Fruit fly (Drosophila melanogaster): ENCODE results near the gene CG6481.

CG6481 gene

dm6 chrX:18522395-18523104 is at the start of gene CG6481:
CG6481 (minus strand) TSS chrX:18522445.
- no peak for TF ChIP-seq noc (tag; optimal IDR thresholded peaks at IDR 0.05)

- no peak for TF ChIP-seq noc (tag; optimal IDR thresholded peaks at IDR 0.05)
Observed at dm6 chrX:18565630-18566319, 43.5 kb upstream of the CG6481 start.

- TF ChIP-seq noc (tag; optimal IDR thresholded peaks at IDR 0.05), result no peak
Observed at dm6 chrX:18564984-18565383, 42.7 kb upstream of the CG6481 start.

- no peak for TF ChIP-seq noc (tag; optimal IDR thresholded peaks at IDR 0.05)
Observed at dm6 chrX:18560584-18560983, 38.3 kb upstream of the CG6481 start.

DNA sequence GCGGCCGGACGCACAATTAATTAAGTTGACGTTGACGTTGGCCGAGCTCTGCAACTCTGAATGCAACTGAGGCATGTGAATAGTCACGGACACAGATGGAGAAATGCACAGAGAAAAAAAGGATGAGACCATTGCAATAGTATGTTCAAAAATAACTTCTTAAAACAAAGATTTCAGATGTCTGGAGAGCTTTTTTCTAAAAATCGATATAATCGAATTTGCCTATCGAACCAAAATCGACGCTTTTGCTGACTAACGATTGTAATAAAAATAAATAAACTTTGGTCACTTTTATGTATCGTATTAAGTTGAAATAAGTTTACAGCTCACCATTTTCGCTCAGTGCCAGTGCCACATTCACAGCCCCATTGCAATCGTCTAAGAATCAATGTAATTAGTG is 36.3 kb upstream of the CG6481 start:
- no peak for TF ChIP-seq noc (tag; optimal IDR thresholded peaks at IDR 0.05)

dm6 chrX:18554563-18554962 is 32.3 kb upstream of the CG6481 start:
- TF ChIP-seq noc (tag; optimal IDR thresholded peaks at IDR 0.05), result no peak

dm6 chrX:18552451-18552850 is 30.2 kb upstream of the CG6481 start:
- TF ChIP-seq noc (tag; optimal IDR thresholded peaks at IDR 0.05), result no peak

DNA sequence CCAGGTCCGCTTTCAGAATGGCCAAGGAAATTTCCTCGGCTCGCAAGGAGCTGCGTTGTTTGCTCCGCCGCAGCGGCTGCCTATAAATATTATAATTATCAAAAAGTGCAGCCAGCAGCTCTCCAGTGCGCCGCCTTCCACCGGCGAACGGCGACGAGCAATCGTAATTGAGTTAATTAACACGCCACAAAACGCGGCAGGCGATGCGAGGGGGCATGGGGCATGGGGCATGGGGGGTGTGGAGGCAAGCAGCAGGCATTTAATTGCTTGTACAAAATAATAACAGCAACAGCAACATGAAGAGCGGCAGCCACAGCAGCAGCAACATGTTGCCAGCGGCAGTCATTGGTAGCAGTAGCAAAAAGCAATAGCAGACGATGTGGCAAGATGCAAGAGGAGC is 28.5 kb upstream of the CG6481 start:
- TF ChIP-seq noc (tag; optimal IDR thresholded peaks at IDR 0.05), result no peak

DNA sequence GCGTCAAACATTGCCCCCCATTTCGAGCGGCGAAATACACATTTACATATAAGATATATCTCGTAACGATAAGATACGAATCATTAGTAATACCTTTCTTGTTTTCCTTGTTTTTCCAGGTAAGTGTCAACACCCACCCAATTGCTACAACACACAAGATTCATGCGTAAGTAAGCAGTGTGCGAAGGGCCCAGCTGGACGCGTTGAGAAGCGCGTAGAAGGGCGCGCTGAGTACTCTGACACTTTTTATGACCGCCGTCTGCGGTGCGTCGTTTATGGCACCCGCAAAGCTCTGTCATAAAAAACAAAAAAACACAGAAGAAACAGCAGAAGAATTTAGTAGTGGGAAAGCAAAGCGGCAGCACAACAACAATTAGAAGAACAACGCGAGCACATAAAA is 25.5 kb upstream of the CG6481 start:
- TF ChIP-seq noc (tag; optimal IDR thresholded peaks at IDR 0.05), result no peak

- TF ChIP-seq noc (tag; optimal IDR thresholded peaks at IDR 0.05), result peak; percentile 91
Observed at dm6 chrX:18546785-18547184, 24.5 kb upstream of the CG6481 start.

dm6 chrX:18545157-18545556 is 22.9 kb upstream of the CG6481 start:
- no peak for TF ChIP-seq noc (tag; optimal IDR thresholded peaks at IDR 0.05)

- TF ChIP-seq noc (tag; optimal IDR thresholded peaks at IDR 0.05), result no peak
Observed at dm6 chrX:18544732-18545131, 22.5 kb upstream of the CG6481 start.

DNA sequence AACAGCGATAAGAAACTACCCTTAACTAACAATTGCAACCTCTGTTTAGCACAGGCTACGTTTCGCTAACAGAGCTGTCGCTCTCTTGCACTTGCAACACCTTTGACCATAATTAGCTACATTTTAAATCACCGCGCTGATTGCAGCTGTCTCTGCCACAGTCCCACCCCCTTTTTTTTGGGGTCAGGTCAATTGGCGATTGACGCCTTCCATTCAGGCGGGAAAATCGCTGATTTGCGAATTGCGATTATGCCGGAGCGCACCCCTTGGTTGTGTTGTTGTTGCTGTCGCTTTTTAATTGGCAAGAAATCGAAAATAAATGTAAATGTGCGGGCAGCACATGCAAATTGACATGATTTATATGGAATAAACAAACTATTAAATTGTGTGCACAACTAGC is 21.1 kb upstream of the CG6481 start:
- no peak for TF ChIP-seq noc (tag; optimal IDR thresholded peaks at IDR 0.05)

DNA sequence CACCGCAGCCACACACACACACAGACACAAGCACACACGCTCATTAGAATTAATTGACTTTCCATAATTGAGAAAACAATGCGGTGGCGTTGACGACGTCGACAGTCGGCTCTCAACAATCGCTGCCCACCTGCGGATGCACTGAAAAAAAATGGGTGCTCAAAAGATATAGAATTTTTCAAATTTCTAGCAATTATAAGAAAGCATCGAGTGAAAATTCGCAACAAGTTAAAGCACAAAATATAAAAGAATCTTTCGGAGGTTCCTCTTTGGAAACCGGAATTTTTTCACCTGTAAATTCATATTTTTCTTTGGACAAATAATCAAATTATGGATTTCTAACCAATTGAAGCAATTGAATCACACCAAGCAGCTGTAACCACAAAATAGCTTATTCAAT is 19.7 kb upstream of the CG6481 start:
- TF ChIP-seq noc (tag; optimal IDR thresholded peaks at IDR 0.05), result no peak

DNA sequence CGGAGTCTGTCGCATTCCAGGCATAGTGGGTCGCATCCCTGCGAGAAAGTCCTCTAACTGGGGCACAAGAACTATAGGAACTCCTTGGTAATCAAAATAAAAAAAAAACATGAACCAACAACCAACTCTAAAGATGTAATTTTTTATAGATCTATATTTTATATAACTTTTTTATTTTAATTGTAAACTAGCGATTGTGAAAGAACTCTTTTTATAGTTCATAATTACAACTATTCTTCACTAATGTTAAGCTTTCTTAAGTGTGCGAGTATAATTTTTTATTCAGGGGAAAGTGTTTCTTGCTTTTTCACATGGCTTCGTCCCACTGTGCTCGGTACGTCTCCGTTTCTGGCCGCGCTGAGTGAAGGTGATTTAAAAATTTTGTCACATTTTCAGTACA is 18.0 kb upstream of the CG6481 start:
- TF ChIP-seq noc (tag; optimal IDR thresholded peaks at IDR 0.05), result no peak

DNA sequence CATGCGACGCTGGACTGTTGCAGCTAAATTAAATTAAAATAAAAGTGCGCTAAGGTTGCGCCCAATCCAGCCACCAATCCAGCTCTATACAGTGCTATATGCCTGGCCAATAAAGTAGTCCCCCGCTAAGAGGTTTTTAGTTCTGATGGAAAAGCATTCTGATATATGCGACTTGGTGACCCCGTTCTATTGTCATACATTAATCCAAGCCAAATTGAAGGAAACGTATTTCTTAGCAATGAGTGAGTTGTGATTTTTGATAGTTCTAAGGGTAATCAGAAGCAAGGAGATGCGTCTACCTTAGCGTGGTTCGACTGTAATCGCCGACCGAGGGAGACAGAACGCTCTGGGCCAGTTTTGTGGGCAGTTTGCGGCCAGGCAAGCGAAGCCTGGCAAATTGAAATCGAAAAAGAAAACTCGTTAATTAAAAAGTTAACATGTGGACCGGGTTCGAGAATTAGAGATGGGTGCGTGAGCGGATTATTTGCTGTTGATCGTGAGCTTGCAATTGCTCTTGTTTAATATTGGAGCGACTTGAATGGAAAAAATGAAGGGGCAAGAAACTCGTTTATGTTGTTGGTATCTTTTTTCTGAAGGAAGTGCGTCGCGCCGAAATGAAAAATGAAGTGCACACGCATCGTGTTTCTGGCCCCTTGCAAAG is 16.1 kb upstream of the CG6481 start:
- TF ChIP-seq noc (tag; optimal IDR thresholded peaks at IDR 0.05), result no peak
